Worm (Caenorhabditis elegans): Measurements from ENCODE around the gene idpp-9.

DNA sequence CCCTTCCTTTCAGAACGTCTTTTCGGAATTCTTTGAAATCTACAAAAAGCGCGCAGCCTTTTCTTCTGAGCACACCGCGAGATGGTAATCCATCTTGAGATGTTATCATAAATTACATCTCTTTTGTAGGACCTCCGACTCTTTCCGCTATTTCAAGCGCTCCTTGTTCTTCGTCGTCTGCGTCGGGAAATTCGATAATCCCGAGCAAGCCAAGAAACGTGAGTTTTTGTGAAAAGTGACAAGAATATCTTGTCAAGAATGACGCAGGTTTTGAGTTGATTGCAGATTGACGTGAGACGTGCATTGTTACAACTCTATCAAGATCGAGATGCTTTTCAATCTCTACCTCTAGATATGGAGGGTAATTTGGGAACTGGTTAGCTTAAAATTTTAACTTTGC is 44.7 kb upstream of the idpp-9 start:
- TF ChIP-seq dao-5 (tag; optimal IDR thresholded peaks at IDR 0.05) (no peak), W03F9.2 (tag; optimal IDR thresholded peaks at IDR 0.05) (no peak)

Measured in whole organism, L4/young adult.